Worm (Caenorhabditis elegans): ENCODE data around the gene sinh-1.

sinh-1 gene

ce11 chrII:12202921-12203320 is 25.2 kb upstream of the sinh-1 start, which contains the start of gene aqp-12:
TSS of gene aqp-12 (plus strand) at chrII:12203221.
- TF ChIP-seq cnd-1 (tag; optimal IDR thresholded peaks at IDR 0.05) (no peak), sptf-1 (tag; optimal IDR thresholded peaks at IDR 0.05) (no peak), nhr-12 (tag; optimal IDR thresholded peaks at IDR 0.05) (no peak), unc-62 (GFP tag; optimal IDR thresholded peaks at IDR 0.05) (no peak), nhr-76 (tag; optimal IDR thresholded peaks at IDR 0.05) (no peak), unc-120 (tag; optimal IDR thresholded peaks at IDR 0.05; ENCODE audit: poor library complexity, severe bottlenecking) (no peak), mep-1 (tag; optimal IDR thresholded peaks at IDR 0.05) (no peak), bed-3 (GFP tag; optimal IDR thresholded peaks at IDR 0.05) (no peak), mls-2 (tag; optimal IDR thresholded peaks at IDR 0.05) (no peak), lin-32 (GFP tag; optimal IDR thresholded peaks at IDR 0.05) (no peak), lin-13 (tag; optimal IDR thresholded peaks at IDR 0.05) (no peak), ztf-11 (tag; optimal IDR thresholded peaks at IDR 0.05) (no peak), ceh-83 (GFP tag; optimal IDR thresholded peaks at IDR 0.05) (no peak), lsy-2 (tag; optimal IDR thresholded peaks at IDR 0.05) (no peak), nhr-2 (tag; optimal IDR thresholded peaks at IDR 0.05) (no peak)

- no peak for TF ChIP-seq nhr-28 (tag; optimal IDR thresholded peaks at IDR 0.05)
- no peak for TF ChIP-seq snpc-4 (tag; optimal IDR thresholded peaks at IDR 0.05)
- no peak for TF ChIP-seq lsy-2 (tag; optimal IDR thresholded peaks at IDR 0.05)
- no peak for TF ChIP-seq mab-5 (tag; optimal IDR thresholded peaks at IDR 0.05)
- TF ChIP-seq nhr-12 (tag; optimal IDR thresholded peaks at IDR 0.05): no peak
- TF ChIP-seq sptf-1 (tag; optimal IDR thresholded peaks at IDR 0.05): no peak
- TF ChIP-seq elt-1 (tag; optimal IDR thresholded peaks at IDR 0.05; ENCODE audit: borderline replicate concordance, insufficient read depth): no peak
- no peak for TF ChIP-seq nhr-2 (tag; optimal IDR thresholded peaks at IDR 0.05)
- TF ChIP-seq ham-2 (GFP tag; optimal IDR thresholded peaks at IDR 0.05): no peak
- TF ChIP-seq sem-2 (GFP tag; optimal IDR thresholded peaks at IDR 0.05): no peak
- TF ChIP-seq mls-2 (tag; optimal IDR thresholded peaks at IDR 0.05): no peak
- no peak for TF ChIP-seq zip-8 (tag; optimal IDR thresholded peaks at IDR 0.05)
- no peak for TF ChIP-seq blmp-1 (tag; optimal IDR thresholded peaks at IDR 0.05)
- TF ChIP-seq ces-1 (GFP tag; optimal IDR thresholded peaks at IDR 0.05): no peak
These were observed 23.5 kb upstream of the sinh-1 start for ce11 chrII:12204617-12205016.

ce11 chrII:12208741-12209140 is 19.4 kb upstream of the sinh-1 start:
- TF ChIP-seq bed-3 (GFP tag; optimal IDR thresholded peaks at IDR 0.05): no peak
- no peak for TF ChIP-seq ces-1 (GFP tag; optimal IDR thresholded peaks at IDR 0.05)
- no peak for TF ChIP-seq M03D4.4 (tag; optimal IDR thresholded peaks at IDR 0.05)
- no peak for TF ChIP-seq sem-2 (GFP tag; optimal IDR thresholded peaks at IDR 0.05)
- no peak for TF ChIP-seq mep-1 (tag; optimal IDR thresholded peaks at IDR 0.05)
- TF ChIP-seq lin-13 (tag; optimal IDR thresholded peaks at IDR 0.05): no peak
- no peak for TF ChIP-seq pha-4 (tag; optimal IDR thresholded peaks at IDR 0.05)
- no peak for TF ChIP-seq nhr-12 (tag; optimal IDR thresholded peaks at IDR 0.05)
- TF ChIP-seq ceh-43 (GFP tag; optimal IDR thresholded peaks at IDR 0.05): no peak
- TF ChIP-seq unc-39 (tag; optimal IDR thresholded peaks at IDR 0.05): no peak
- no peak for TF ChIP-seq mls-2 (tag; optimal IDR thresholded peaks at IDR 0.05)
- TF ChIP-seq nhr-2 (tag; optimal IDR thresholded peaks at IDR 0.05): no peak
- TF ChIP-seq tbx-8 (GFP tag; optimal IDR thresholded peaks at IDR 0.05): no peak
- no peak for TF ChIP-seq zip-8 (tag; optimal IDR thresholded peaks at IDR 0.05)
- no peak for TF ChIP-seq sptf-1 (tag; optimal IDR thresholded peaks at IDR 0.05)

- TF ChIP-seq nhr-12 (tag; optimal IDR thresholded peaks at IDR 0.05) (no peak), elt-3 (tag; optimal IDR thresholded peaks at IDR 0.05) (no peak), mls-2 (tag; optimal IDR thresholded peaks at IDR 0.05) (no peak), lsy-2 (tag; optimal IDR thresholded peaks at IDR 0.05) (no peak), lin-13 (tag; optimal IDR thresholded peaks at IDR 0.05) (no peak), nhr-28 (tag; optimal IDR thresholded peaks at IDR 0.05) (no peak), unc-120 (tag; optimal IDR thresholded peaks at IDR 0.05; ENCODE audit: poor library complexity, severe bottlenecking) (no peak), flh-1 (GFP tag; optimal IDR thresholded peaks at IDR 0.05) (no peak), elt-1 (tag; optimal IDR thresholded peaks at IDR 0.05; ENCODE audit: borderline replicate concordance, insufficient read depth) (no peak), ceh-39 (tag; optimal IDR thresholded peaks at IDR 0.05) (no peak), cnd-1 (tag; optimal IDR thresholded peaks at IDR 0.05) (no peak), drap-1 (GFP tag; optimal IDR thresholded peaks at IDR 0.05) (no peak)
These were observed 16.4 kb upstream of the sinh-1 start for ce11 chrII:12211652-12212245.
